Fruit fly (Drosophila melanogaster): ENCODE data around the gene CG17065.

Gene CG17065

dm6 chrX:20256849-20257590 is at the start of gene CG17065 (continued):
- TF ChIP-seq lbe (GFP tag; optimal IDR thresholded peaks at IDR 0.05) = no peak
- no peak for TF ChIP-seq hbn (GFP tag; IDR thresholded peaks at IDR 0.05; ENCODE audit: partially characterized antibody)
- TF ChIP-seq lola (GFP tag; optimal IDR thresholded peaks at IDR 0.05) = no peak
- TF ChIP-seq dmrt11E (tag; optimal IDR thresholded peaks at IDR 0.05) = peak; percentile 15
- TF ChIP-seq CG11695 (GFP tag; IDR thresholded peaks at IDR 0.05) = no peak
- peak; percentile 23 for TF ChIP-seq fu2 (GFP tag; optimal IDR thresholded peaks at IDR 0.05)
- 0 out of 2 replicates have a peak, but pooled peaks have one; percentile 21 for TF ChIP-seq aop (GFP tag; IDR thresholded peaks at IDR 0.05)
- peak; percentile 2 for TF ChIP-seq az2 (GFP tag; optimal IDR thresholded peaks at IDR 0.05)
- TF ChIP-seq vnd (GFP tag; IDR thresholded peaks at IDR 0.05; ENCODE audit: partially characterized antibody) = no peak
- TF ChIP-seq CG30403 (GFP tag; optimal IDR thresholded peaks at IDR 0.05) = peak; percentile 34
- peak; percentile 27 for TF ChIP-seq CG9437 (GFP tag; optimal IDR thresholded peaks at IDR 0.05)
- peak; percentile 65 for TF ChIP-seq nmo (GFP tag; optimal IDR thresholded peaks at IDR 0.05)
- TF ChIP-seq dysf (GFP tag; IDR thresholded peaks at IDR 0.05) = peak; percentile 57; the same call in 1 of the 3 replicates
- TF ChIP-seq repo (GFP tag; optimal IDR thresholded peaks at IDR 0.05) = peak; percentile 22
- TF ChIP-seq dpn (GFP tag; optimal IDR thresholded peaks at IDR 0.05) = peak in 1 of 2 experiments; percentile 39
- peak; percentile 62 for TF ChIP-seq D (optimal IDR thresholded peaks at IDR 0.05)
- TF ChIP-seq D (GFP tag; optimal IDR thresholded peaks at IDR 0.05) = no peak
- TF ChIP-seq CG43689 (GFP tag; IDR thresholded peaks at IDR 0.05) = no peak
- TF ChIP-seq Hsf (GFP tag; optimal IDR thresholded peaks at IDR 0.05) = peak; percentile 53
- TF ChIP-seq CG8924 (tag; optimal IDR thresholded peaks at IDR 0.05) = peak; percentile 20
- no peak for TF ChIP-seq CG32767 (GFP tag; IDR thresholded peaks at IDR 0.05)
- TF ChIP-seq CG9797 (GFP tag; optimal IDR thresholded peaks at IDR 0.05) = peak; percentile 15
- TF ChIP-seq maf-S (GFP tag; optimal IDR thresholded peaks at IDR 0.05) = peak; percentile 22
- TF ChIP-seq twi (tag; optimal IDR thresholded peaks at IDR 0.05) = peak; percentile 8
- TF ChIP-seq lab (GFP tag; optimal IDR thresholded peaks at IDR 0.05) = peak; percentile 8
- TF ChIP-seq CG10209 (GFP tag; optimal IDR thresholded peaks at IDR 0.05) = peak; percentile 15
- TF ChIP-seq trem (tag; optimal IDR thresholded peaks at IDR 0.05) = peak; percentile 39
- TF ChIP-seq CG11504 (tag; optimal IDR thresholded peaks at IDR 0.05) = peak; percentile 50
- peak in 1 of 2 experiments; percentile 39 for TF ChIP-seq crp (GFP tag; optimal IDR thresholded peaks at IDR 0.05)
- peak; percentile 4 for TF ChIP-seq Oli (tag; optimal IDR thresholded peaks at IDR 0.05)
- TF ChIP-seq her (GFP tag; optimal IDR thresholded peaks at IDR 0.05) = peak; percentile 10
- peak; percentile 46 for TF ChIP-seq BEAF-32 (GFP tag; optimal IDR thresholded peaks at IDR 0.05)
- TF ChIP-seq shn (GFP tag; optimal IDR thresholded peaks at IDR 0.05) = peak; percentile 29
- peak; percentile 94 for TF ChIP-seq row (GFP tag; IDR thresholded peaks at IDR 0.05)
- peak in 1 of 2 experiments; percentile 92 for TF ChIP-seq tll (GFP tag; optimal IDR thresholded peaks at IDR 0.05)
- TF ChIP-seq CG32772 (GFP tag; IDR thresholded peaks at IDR 0.05) = no peak
- TF ChIP-seq Sry-δ (GFP tag; optimal IDR thresholded peaks at IDR 0.05) = peak; percentile 58
- TF ChIP-seq tna (GFP tag; IDR thresholded peaks at IDR 0.05; ENCODE audit: partially characterized antibody) = peak; percentile 11; the same call in 1 of the 2 replicates
- peak; percentile 39; the same call in 1 of the 2 replicates for TF ChIP-seq slbo (GFP tag; IDR thresholded peaks at IDR 0.05)
- peak; percentile 31 for TF ChIP-seq CG7839 (tag; optimal IDR thresholded peaks at IDR 0.05)
- TF ChIP-seq oc (tag; optimal IDR thresholded peaks at IDR 0.05) = no peak

All from whole organism, embryonic.